Fruit fly (Drosophila melanogaster) whole organism, embryonic: Measurements from ENCODE around the gene MED21.
A peak's percentile ranks its signal among the peaks of the same experiment; 100 is the strongest.

Experiments
- Atf3 ChIP-seq: fragments of 200-800 bp; sonication (Bioruptor generic); optimal IDR thresholded peaks from 3 replicates; lab custom pipeline; 2016; ENCODE audit warnings: missing biosample characterization, missing genetic modification characterization
- Bgb ChIP-seq: fragments of 200-800 bp; sonication (Bioruptor generic); IDR thresholded peaks from 2 replicates; pipeline ENCODE4 v1.3.6; 2022; ENCODE audit warnings: missing biosample characterization, missing genetic modification characterization; ENCODE audit not compliant: partially characterized antibody
- CG10366 ChIP-seq: fragments of 200-800 bp; sonication (Bioruptor generic); IDR thresholded peaks from 2 replicates; pipeline ENCODE4 v1.3.6; 2022; ENCODE audit warnings: missing biosample characterization, missing genetic modification characterization
- CG10431 ChIP-seq: fragments of 200-800 bp; sonication (Bioruptor generic); optimal IDR thresholded peaks from 3 replicates; lab custom pipeline; 2018; ENCODE audit warnings: missing biosample characterization, mild to moderate bottlenecking, missing genetic modification characterization
- CG11723 ChIP-seq: fragments of 200-800 bp; sonication (Bioruptor generic); optimal IDR thresholded peaks from 2 replicates; lab custom pipeline; 2017; ENCODE audit warnings: missing biosample characterization, mild to moderate bottlenecking, missing genetic modification characterization
- CG12299 ChIP-seq: fragments of 200-800 bp; sonication (Bioruptor generic); optimal IDR thresholded peaks from 2 replicates; lab custom pipeline; 2018; ENCODE audit warnings: missing biosample characterization, mild to moderate bottlenecking, missing genetic modification characterization
- CG13775 ChIP-seq: fragments of 200-800 bp; sonication (Bioruptor generic); optimal IDR thresholded peaks from 3 replicates; lab custom pipeline; 2017; ENCODE audit warnings: missing biosample characterization, mild to moderate bottlenecking, missing genetic modification characterization
- CG15696 ChIP-seq: fragments of 200-800 bp; sonication (Bioruptor generic); optimal IDR thresholded peaks from 2 replicates; lab custom pipeline; 2019; ENCODE audit warnings: missing biosample characterization, mild to moderate bottlenecking, missing genetic modification characterization, moderate library complexity
- CG16779 ChIP-seq: fragments of 200-800 bp; sonication (Bioruptor generic); IDR thresholded peaks from 2 replicates; pipeline ENCODE4 v1.3.6; 2022; ENCODE audit warnings: missing biosample characterization, missing genetic modification characterization
- CG17361 ChIP-seq: fragments of 200-800 bp; sonication (Bioruptor generic); IDR thresholded peaks from 3 replicates; pipeline ENCODE4 v1.3.6; 2022; ENCODE audit warnings: missing biosample characterization, missing genetic modification characterization
- CG17802 ChIP-seq: fragments of 200-800 bp; sonication (Bioruptor generic); optimal IDR thresholded peaks from 2 replicates; lab custom pipeline; 2018; ENCODE audit warnings: missing biosample characterization, mild to moderate bottlenecking, missing genetic modification characterization, moderate library complexity
- CG18599 ChIP-seq: fragments of 200-800 bp; sonication (Bioruptor generic); optimal IDR thresholded peaks from 3 replicates; lab custom pipeline; 2017; ENCODE audit warnings: missing biosample characterization, missing genetic modification characterization, mild to moderate bottlenecking, moderate library complexity, missing genetic modification reagents
- CG2202 ChIP-seq: fragments of 200-800 bp; sonication (Bioruptor generic); optimal IDR thresholded peaks from 2 replicates; lab custom pipeline; 2018; ENCODE audit warnings: missing biosample characterization, mild to moderate bottlenecking, missing genetic modification characterization
- CG2712 ChIP-seq: fragments of 200-800 bp; optimal IDR thresholded peaks from 3 replicates; lab custom pipeline; 2019; ENCODE audit warnings: missing biosample characterization, mild to moderate bottlenecking, missing genetic modification characterization, moderate library complexity
- CG3726 ChIP-seq: fragments of 200-800 bp; sonication (Bioruptor generic); IDR thresholded peaks from 3 replicates; pipeline ENCODE4, ENCODE4 v1.3.6; 2022; ENCODE audit warnings: missing biosample characterization, missing genetic modification characterization
- CG6254 ChIP-seq: fragments of 200-800 bp; sonication (Bioruptor generic); optimal IDR thresholded peaks from 3 replicates; lab custom pipeline; 2017; ENCODE audit warnings: mild to moderate bottlenecking, missing biosample characterization, missing genetic modification reagents, missing genetic modification characterization
- CG6683 ChIP-seq: fragments of 200-800 bp; sonication (Bioruptor generic); optimal IDR thresholded peaks from 2 replicates; lab custom pipeline; 2017; ENCODE audit warnings: missing biosample characterization, mild to moderate bottlenecking, missing genetic modification characterization, missing genetic modification reagents
- CG6813 ChIP-seq: fragments of 200-800 bp; sonication (Bioruptor generic); optimal IDR thresholded peaks from 2 replicates; lab custom pipeline; 2017; ENCODE audit warnings: missing biosample characterization, missing genetic modification characterization, mild to moderate bottlenecking, moderate library complexity, missing genetic modification reagents
- CG7556 ChIP-seq: fragments of 200-800 bp; sonication (Bioruptor generic); optimal IDR thresholded peaks from 2 replicates; lab custom pipeline; 2017; ENCODE audit warnings: missing biosample characterization, mild to moderate bottlenecking, missing genetic modification characterization
- CG7745 ChIP-seq: fragments of 200-800 bp; sonication (Bioruptor generic); optimal IDR thresholded peaks from 2 replicates; lab custom pipeline; 2018; ENCODE audit warnings: missing biosample characterization, mild to moderate bottlenecking, missing genetic modification characterization, moderate library complexity
- CG7928 ChIP-seq: fragments of 200-800 bp; sonication (Bioruptor generic); optimal IDR thresholded peaks from 2 replicates; lab custom pipeline; 2017; ENCODE audit warnings: missing biosample characterization, mild to moderate bottlenecking, missing genetic modification characterization
- CG7987 ChIP-seq: fragments of 200-800 bp; sonication (Bioruptor generic); optimal IDR thresholded peaks from 2 replicates; lab custom pipeline; 2018; ENCODE audit warnings: missing biosample characterization, mild to moderate bottlenecking, missing genetic modification characterization, moderate library complexity
- CG8478 ChIP-seq: fragments of >200 bp; optimal IDR thresholded peaks from 2 replicates; lab custom pipeline; 2018
- CG9727 ChIP-seq: fragments of 200-800 bp; sonication (Bioruptor generic); optimal IDR thresholded peaks from 3 replicates; lab custom pipeline; 2017; ENCODE audit warnings: missing biosample characterization, mild to moderate bottlenecking, missing genetic modification characterization
- Deaf1 ChIP-seq: fragments of 200-800 bp; optimal IDR thresholded peaks from 3 replicates; lab custom pipeline; 2019; ENCODE audit warnings: missing biosample characterization, mild to moderate bottlenecking, missing genetic modification characterization, moderate library complexity
- Dfd ChIP-seq, 2 experiments: fragments of >200 bp; optimal IDR thresholded peaks; 2 replicates each; lab custom pipeline; 2017; ENCODE audit warnings: missing biosample characterization in 2 of 2, missing genetic modification characterization in 2 of 2
- Hr51 ChIP-seq, 2 experiments: fragments of 200-800 bp; sonication (Bioruptor generic); optimal IDR thresholded peaks; 2 replicates in 1 of 2; 3 replicates in 1 of 2; lab custom pipeline; 2016 to 2018; ENCODE audit warnings: missing biosample characterization in 2 of 2, missing genetic modification characterization in 2 of 2, mild to moderate bottlenecking in 1 of 2, moderate library complexity in 1 of 2
- Hr78 ChIP-seq, 2 experiments: fragments of 200-800 bp in 1 of 2; fragments of >200 bp in 1 of 2; sonication (Bioruptor generic) in 1 of 2; optimal IDR thresholded peaks; 2 replicates each; lab custom pipeline; 2017 to 2019; ENCODE audit warnings: missing biosample characterization in 2 of 2, missing genetic modification characterization in 2 of 2, mild to moderate bottlenecking in 1 of 2, moderate library complexity in 1 of 2
- Lhr ChIP-seq: fragments of 200-800 bp; sonication (Bioruptor generic); optimal IDR thresholded peaks from 3 replicates; lab custom pipeline; 2017; ENCODE audit warnings: mild to moderate bottlenecking, missing biosample characterization, missing genetic modification reagents, missing genetic modification characterization
- Mes4 ChIP-seq: fragments of 200-800 bp; sonication (Bioruptor generic); optimal IDR thresholded peaks from 2 replicates; lab custom pipeline; 2016; ENCODE audit warnings: missing biosample characterization, missing genetic modification characterization
- Nf-YB ChIP-seq: fragments of 200-800 bp; sonication (Bioruptor generic); optimal IDR thresholded peaks from 3 replicates; lab custom pipeline; 2019; ENCODE audit warnings: missing biosample characterization, mild to moderate bottlenecking, missing genetic modification characterization, moderate library complexity
- Optix ChIP-seq: fragments of 200-800 bp; sonication (Bioruptor generic); IDR thresholded peaks from 3 replicates; pipeline ENCODE4 v1.3.6; 2022; ENCODE audit warnings: missing biosample characterization, missing genetic modification characterization
- Scr ChIP-seq: fragments of 200-800 bp; sonication (Bioruptor generic); IDR thresholded peaks from 2 replicates; pipeline ENCODE4 v1.3.6; 2022; ENCODE audit warnings: missing biosample characterization, missing genetic modification characterization; ENCODE audit not compliant: partially characterized antibody
- Taf1 ChIP-seq: fragments of 200-800 bp; sonication (Bioruptor generic); IDR thresholded peaks from 2 replicates; pipeline ENCODE4 v1.3.6; 2022; ENCODE audit warnings: missing biosample characterization, missing genetic modification characterization
- ab ChIP-seq: fragments of 200-800 bp; sonication (Bioruptor generic); optimal IDR thresholded peaks from 2 replicates; lab custom pipeline; 2016; ENCODE audit warnings: missing biosample characterization, missing genetic modification characterization
- br ChIP-seq: fragments of >200 bp; optimal IDR thresholded peaks from 2 replicates; lab custom pipeline; 2017
- crp ChIP-seq, 2 experiments: fragments of 200-800 bp; sonication (Bioruptor generic); optimal IDR thresholded peaks; 2 replicates in 1 of 2; 3 replicates in 1 of 2; lab custom pipeline; 2017; ENCODE audit warnings: missing biosample characterization in 2 of 2, missing genetic modification characterization in 2 of 2, mild to moderate bottlenecking in 1 of 2, moderate library complexity in 1 of 2
- dm ChIP-seq: fragments of 200-800 bp; sonication (Bioruptor generic); optimal IDR thresholded peaks from 3 replicates; lab custom pipeline; 2016; ENCODE audit warnings: missing biosample characterization, missing genetic modification characterization
- dmrt11E ChIP-seq: fragments of 200-800 bp; sonication (Bioruptor generic); optimal IDR thresholded peaks from 3 replicates; lab custom pipeline; 2018; ENCODE audit warnings: missing biosample characterization, mild to moderate bottlenecking, missing genetic modification characterization, moderate library complexity
- ems ChIP-seq: fragments of 200-800 bp; sonication (Bioruptor generic); optimal IDR thresholded peaks from 3 replicates; lab custom pipeline; 2016; ENCODE audit warnings: missing biosample characterization, missing genetic modification characterization
- gsb-n ChIP-seq: fragments of 200-800 bp; sonication (Bioruptor generic); optimal IDR thresholded peaks from 3 replicates; lab custom pipeline; 2018; ENCODE audit warnings: missing biosample characterization, mild to moderate bottlenecking, missing genetic modification characterization
- lmd ChIP-seq: fragments of 200-800 bp; sonication (Bioruptor generic); IDR thresholded peaks from 2 replicates; pipeline ENCODE4 v1.3.6; 2022; ENCODE audit warnings: missing biosample characterization, missing genetic modification characterization
- luna ChIP-seq: fragments of 200-800 bp; sonication (Bioruptor generic); optimal IDR thresholded peaks from 2 replicates; lab custom pipeline; 2016; ENCODE audit warnings: missing biosample characterization, missing genetic modification characterization
- mam ChIP-seq: fragments of 200-800 bp; sonication (Bioruptor generic); optimal IDR thresholded peaks from 3 replicates; lab custom pipeline; 2016; ENCODE audit warnings: missing biosample characterization, missing genetic modification characterization
- mld ChIP-seq: fragments of 200-800 bp; sonication (Bioruptor generic); IDR thresholded peaks from 3 replicates; pipeline ENCODE4 v1.3.6; 2022; ENCODE audit warnings: missing biosample characterization, missing genetic modification characterization; ENCODE audit not compliant: partially characterized antibody
- pfk ChIP-seq: fragments of 200-800 bp; sonication (Bioruptor generic); optimal IDR thresholded peaks from 2 replicates; lab custom pipeline; 2018; ENCODE audit warnings: missing biosample characterization, mild to moderate bottlenecking, missing genetic modification characterization, moderate library complexity
- phol ChIP-seq: fragments of 200-800 bp; sonication (Bioruptor generic); optimal IDR thresholded peaks from 3 replicates; lab custom pipeline; 2018; ENCODE audit warnings: missing biosample characterization, mild to moderate bottlenecking, missing genetic modification characterization, moderate library complexity
- pzg ChIP-seq: fragments of 200-800 bp; sonication (Bioruptor generic); optimal IDR thresholded peaks from 3 replicates; lab custom pipeline; 2018; ENCODE audit warnings: missing biosample characterization, mild to moderate bottlenecking, missing genetic modification characterization, moderate library complexity
- scrt ChIP-seq: fragments of 200-800 bp; sonication (Bioruptor generic); optimal IDR thresholded peaks from 2 replicates; lab custom pipeline; 2018; ENCODE audit warnings: missing biosample characterization, mild to moderate bottlenecking, missing genetic modification characterization, moderate library complexity
- slou ChIP-seq: fragments of 200-800 bp; sonication (Bioruptor generic); optimal IDR thresholded peaks from 3 replicates; lab custom pipeline; 2016; ENCODE audit warnings: missing biosample characterization, missing genetic modification characterization
- tup ChIP-seq: fragments of 200-800 bp; sonication (Bioruptor generic); optimal IDR thresholded peaks from 2 replicates; lab custom pipeline; 2016; ENCODE audit warnings: missing biosample characterization, mild to moderate bottlenecking, missing genetic modification characterization, moderate library complexity

Gene MED21

dm6 chr3L:25108721-25109120 lies 7.0 kb downstream of the MED21 start (continued):
- TF ChIP-seq pzg (GFP tag; lab: Kevin White, UChicago) (peak; percentile 22), CG6254 (GFP tag; lab: Kevin White, UChicago) (no peak), CG10431 (GFP tag; lab: Kevin White, UChicago) (no peak), Scr (GFP tag; lab: Robert Waterston, UW) (no peak), CG7556 (GFP tag; lab: Kevin White, UChicago) (no peak), dm (GFP tag; lab: Kevin White, UChicago) (no peak), ab (GFP tag; lab: Kevin White, UChicago) (no peak), CG7987 (GFP tag; lab: Kevin White, UChicago) (no peak), scrt (GFP tag; lab: Kevin White, UChicago) (no peak), Deaf1 (tag; lab: Kevin White, UChicago) (no peak), Hr78 (GFP tag; optimal IDR thresholded peaks at IDR 0.05; lab: Kevin White, UChicago) (no peak), slou (GFP tag; lab: Kevin White, UChicago) (no peak), Dfd (GFP tag; optimal IDR thresholded peaks at IDR 0.05; lab: Kevin White, UChicago) (peak in 1 of 2 experiments; percentile 25), gsb-n (tag; lab: Kevin White, UChicago) (no peak), Taf1 (GFP tag; lab: Robert Waterston, UW) (no peak), CG7928 (GFP tag; lab: Kevin White, UChicago) (no peak), ems (GFP tag; lab: Kevin White, UChicago) (no peak), CG3726 (GFP tag; lab: Robert Waterston, UW) (no peak), Lhr (GFP tag; lab: Kevin White, UChicago) (peak; percentile 37), mam (no peak), CG16779 (GFP tag; lab: Robert Waterston, UW) (no peak), CG7745 (tag; lab: Kevin White, UChicago) (no peak), phol (tag; lab: Kevin White, UChicago) (peak; percentile 38), CG12299 (tag; lab: Kevin White, UChicago) (no peak), br (lab: Kevin White, UChicago) (no peak), CG6813 (GFP tag; lab: Kevin White, UChicago) (no peak), CG10366 (GFP tag; lab: Robert Waterston, UW) (no peak), CG17361 (GFP tag; lab: Robert Waterston, UW) (0 out of 3 replicates have a peak, but pooled peaks have one; percentile 19), tup (GFP tag; lab: Kevin White, UChicago) (no peak), luna (GFP tag; lab: Kevin White, UChicago) (no peak), Mes4 (GFP tag; lab: Kevin White, UChicago) (no peak), crp (GFP tag; optimal IDR thresholded peaks at IDR 0.05; lab: Kevin White, UChicago) (no peak), CG13775 (no peak), CG8478 (lab: Kevin White, UChicago) (no peak), lmd (GFP tag; lab: Robert Waterston, UW) (no peak), CG2712 (tag; lab: Kevin White, UChicago) (peak; percentile 12), CG11723 (GFP tag; lab: Kevin White, UChicago) (peak; percentile 37), CG9727 (GFP tag; lab: Kevin White, UChicago) (no peak), Optix (GFP tag; lab: Robert Waterston, UW) (no peak), Hr51 (GFP tag; optimal IDR thresholded peaks at IDR 0.05; lab: Kevin White, UChicago) (no peak), CG15696 (no peak), pfk (peak; percentile 33), CG18599 (GFP tag; lab: Kevin White, UChicago) (no peak), Atf3 (GFP tag; lab: Kevin White, UChicago) (no peak), mld (GFP tag; lab: Robert Waterston, UW) (no peak), CG17802 (peak; percentile 97), CG2202 (tag; lab: Kevin White, UChicago) (no peak), Bgb (GFP tag; lab: Robert Waterston, UW) (no peak), CG6683 (no peak), Nf-YB (GFP tag; lab: Kevin White, UChicago) (no peak), dmrt11E (tag; lab: Kevin White, UChicago) (no peak)
